Worm (Caenorhabditis elegans) whole organism, L4 larva: ENCODE measurements around the gene ZK673.5.

ENCODE experiments used
- ama-1 ChIP-seq: fragments of 150-350 bp; optimal IDR thresholded peaks from 2 replicates; lab custom pipeline; 2014; ENCODE audit warnings: inconsistent platforms, mixed read lengths
- egl-27 ChIP-seq: sonication (generic microtip); optimal IDR thresholded peaks from 3 replicates; lab custom pipeline; 2017; ENCODE audit warnings: missing biosample characterization, missing genetic modification reagents, missing genetic modification characterization
- hlh-30 ChIP-seq: sonication (generic microtip); optimal IDR thresholded peaks from 2 replicates; lab custom pipeline; 2017; ENCODE audit warnings: antibody characterized with exemption, mild to moderate bottlenecking, missing genetic modification characterization, missing compliant biosample characterization; ENCODE audit not compliant: insufficient read depth
- nhr-25 ChIP-seq: sonication (generic microtip); optimal IDR thresholded peaks from 2 replicates; lab custom pipeline; 2017; ENCODE audit warnings: missing genetic modification characterization, mild to moderate bottlenecking, missing compliant biosample characterization, antibody characterized with exemption, moderate library complexity, borderline replicate concordance; ENCODE audit not compliant: insufficient read depth
- rbr-2 ChIP-seq: sonication (generic microtip); optimal IDR thresholded peaks from 2 replicates; lab custom pipeline; 2016; ENCODE audit warnings: missing genotype, missing genetic modification characterization, missing compliant biosample characterization
- unc-62 ChIP-seq, 3 experiments: fragments of 150-350 bp in 1 of 3; sonication (generic microtip); optimal IDR thresholded peaks in 2 of 3; peaks in 1 of 3; 1 replicate in 1 of 3; 2 replicates in 2 of 3; lab custom pipeline; 2014 to 2017; ENCODE audit warnings: missing biosample characterization in 3 of 3, missing genetic modification characterization in 3 of 3, missing genetic modification reagents in 3 of 3, missing genotype in 1 of 3

DNA sequence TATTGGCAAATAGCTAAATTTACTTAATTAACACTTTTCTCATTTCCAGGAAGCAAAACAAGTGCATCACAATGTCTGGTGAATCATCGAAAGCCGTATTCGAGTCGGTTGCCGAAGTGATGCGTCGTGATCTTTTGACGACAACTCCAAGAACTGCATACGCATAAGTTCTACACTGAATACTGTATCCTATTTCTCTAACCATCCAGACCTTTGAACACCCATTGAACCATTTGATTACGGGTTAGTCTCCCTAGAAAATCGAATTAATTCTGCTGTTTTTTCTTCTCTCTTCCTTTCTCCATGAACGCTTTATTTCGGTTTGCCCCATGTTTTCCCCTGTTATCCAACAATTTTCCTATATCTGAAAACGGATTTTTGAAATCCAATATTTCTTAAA, 11.6 kb upstream of the ZK673.5 start, which contains the start of gene lin-56:
- TF ChIP-seq unc-62 (GFP tag; optimal IDR thresholded peaks at IDR 0.05 in 1 of 2; lab: Kevin White, UChicago): no peak
- no peak for TF ChIP-seq unc-62 (tag; optimal IDR thresholded peaks at IDR 0.05; lab: Kevin White, UChicago)
- no peak for TF ChIP-seq hlh-30 (tag; lab: Kevin White, UChicago)
- TF ChIP-seq rbr-2 (tag; lab: Kevin White, UChicago): no peak
- TF ChIP-seq nhr-25 (tag; lab: Kevin White, UChicago): no peak
- TF ChIP-seq egl-27 (tag; lab: Kevin White, UChicago): no peak
- no peak for TF ChIP-seq ama-1 (lab: Kevin White, UChicago)
